Worm (Caenorhabditis elegans) whole organism, young adult: ENCODE results near the gene ztf-8.

ENCODE experiments used
- F33H1.4 ChIP-seq: fragments of 200-800 bp; sonication (Bioruptor generic); IDR thresholded peaks from 2 replicates; pipeline ENCODE4 v1.3.6; 2022; ENCODE audit warnings: missing genetic modification reagents, missing genetic modification characterization, missing compliant biosample characterization
- F52B5.7 ChIP-seq: sonication (generic microtip); optimal IDR thresholded peaks from 2 replicates; lab custom pipeline; 2016; ENCODE audit warnings: mild to moderate bottlenecking, missing genetic modification characterization, missing compliant biosample characterization
- F57C9.4 ChIP-seq: sonication (generic microtip); optimal IDR thresholded peaks from 2 replicates; lab custom pipeline; 2017; ENCODE audit warnings: mild to moderate bottlenecking, missing genetic modification characterization, missing compliant biosample characterization
- K12H6.12 ChIP-seq: fragments of 200-800 bp; sonication (Bioruptor generic); optimal IDR thresholded peaks from 2 replicates; lab custom pipeline; 2018; ENCODE audit warnings: mild to moderate bottlenecking, missing genetic modification characterization, missing compliant biosample characterization
- Y53F4B.3 ChIP-seq: fragments of 200-800 bp; sonication (Bioruptor generic); IDR thresholded peaks from 2 replicates; pipeline ENCODE4 v1.3.6; 2022; ENCODE audit warnings: missing genetic modification reagents, missing genetic modification characterization, missing compliant biosample characterization
- Y79H2A.3 ChIP-seq: fragments of 200-800 bp; sonication (Bioruptor generic); conservative IDR thresholded peaks from 2 replicates; pipeline ENCODE4 v1.3.6; 2022; ENCODE audit warnings: missing genetic modification reagents, missing genetic modification characterization, missing compliant biosample characterization
- ZK185.1 ChIP-seq: sonication (generic microtip); optimal IDR thresholded peaks from 2 replicates; lab custom pipeline; 2016; ENCODE audit warnings: mild to moderate bottlenecking, missing genetic modification characterization, missing compliant biosample characterization; ENCODE audit not compliant: poor library complexity, severe bottlenecking
- akir-1 ChIP-seq: fragments of 200-800 bp; sonication (Bioruptor generic); optimal IDR thresholded peaks from 2 replicates; lab custom pipeline; 2018; ENCODE audit warnings: mild to moderate bottlenecking, missing genetic modification characterization, moderate library complexity, missing compliant biosample characterization
- aptf-3 ChIP-seq: fragments of 200-800 bp; sonication (Bioruptor generic); IDR thresholded peaks from 2 replicates; pipeline ENCODE4 v1.3.6; 2022; ENCODE audit warnings: missing genetic modification characterization, missing compliant biosample characterization
- atf-7 ChIP-seq: sonication (generic microtip); optimal IDR thresholded peaks from 2 replicates; lab custom pipeline; 2017; ENCODE audit warnings: mild to moderate bottlenecking, missing genetic modification characterization, missing compliant biosample characterization
- athp-1 ChIP-seq: sonication (generic microtip); optimal IDR thresholded peaks from 2 replicates; lab custom pipeline; 2017; ENCODE audit warnings: mild to moderate bottlenecking, missing genetic modification characterization, missing compliant biosample characterization
- attf-5 ChIP-seq: fragments of 200-800 bp; sonication (Bioruptor generic); optimal IDR thresholded peaks from 2 replicates; lab custom pipeline; 2018; ENCODE audit warnings: mild to moderate bottlenecking, missing genetic modification characterization, missing compliant biosample characterization
- bed-1 ChIP-seq: fragments of 200-800 bp; sonication (Bioruptor generic); IDR thresholded peaks from 2 replicates; pipeline ENCODE4 v1.3.6; 2022; ENCODE audit warnings: missing genetic modification reagents, missing genetic modification characterization, missing compliant biosample characterization
- cebp-1 ChIP-seq, 2 experiments: fragments of 200-800 bp in 1 of 2; sonication (Bioruptor generic) in 1 of 2; sonication (generic microtip) in 1 of 2; IDR thresholded peaks in 1 of 2; optimal IDR thresholded peaks in 1 of 2; 2 replicates each; pipeline versions ENCODE4 v1.3.6 to Lab custom; 2017 to 2022; ENCODE audit warnings: missing compliant biosample characterization in 2 of 2, missing genetic modification characterization in 2 of 2, mild to moderate bottlenecking in 1 of 2, missing genetic modification reagents in 1 of 2, moderate library complexity in 1 of 2
- ceh-27 ChIP-seq: fragments of 200-800 bp; sonication (Bioruptor generic); optimal IDR thresholded peaks from 2 replicates; lab custom pipeline; 2018; ENCODE audit warnings: mild to moderate bottlenecking, missing genetic modification characterization, moderate library complexity, missing compliant biosample characterization
- chd-7 ChIP-seq: sonication (generic microtip); optimal IDR thresholded peaks from 2 replicates; lab custom pipeline; 2016; ENCODE audit warnings: mild to moderate bottlenecking, missing genetic modification characterization, moderate library complexity, missing compliant biosample characterization
- die-1 ChIP-seq: sonication (generic microtip); optimal IDR thresholded peaks from 2 replicates; lab custom pipeline; 2016; ENCODE audit warnings: missing genotype, mild to moderate bottlenecking, missing genetic modification characterization, missing compliant biosample characterization
- dox-1 ChIP-seq: fragments of 200-800 bp; sonication (Bioruptor generic); IDR thresholded peaks from 2 replicates; pipeline ENCODE4 v1.3.6; 2022; ENCODE audit warnings: missing genetic modification reagents, missing genetic modification characterization, missing compliant biosample characterization
- dpff-1 ChIP-seq: sonication (generic microtip); optimal IDR thresholded peaks from 2 replicates; lab custom pipeline; 2017; ENCODE audit warnings: mild to moderate bottlenecking, missing genetic modification characterization, missing compliant biosample characterization
- ekl-4 ChIP-seq: fragments of 200-800 bp; sonication (Bioruptor generic); IDR thresholded peaks from 2 replicates; pipeline ENCODE4 v1.3.6; 2022; ENCODE audit warnings: missing genetic modification reagents, missing genetic modification characterization, missing compliant biosample characterization
- hlh-12 ChIP-seq: sonication (generic microtip); optimal IDR thresholded peaks from 2 replicates; lab custom pipeline; 2016; ENCODE audit warnings: missing genetic modification characterization, missing compliant biosample characterization
- lag-1 ChIP-seq: fragments of 200-800 bp; sonication (Bioruptor generic); IDR thresholded peaks from 2 replicates; pipeline ENCODE4 v1.3.6; 2022; ENCODE audit warnings: missing genetic modification reagents, missing genetic modification characterization, missing compliant biosample characterization
- lin-40 ChIP-seq: sonication (generic microtip); optimal IDR thresholded peaks from 2 replicates; lab custom pipeline; 2016; ENCODE audit warnings: missing genetic modification characterization, mild to moderate bottlenecking, missing compliant biosample characterization, missing genotype, missing genetic modification reagents
- madf-3 ChIP-seq: fragments of 200-800 bp; sonication (Bioruptor generic); IDR thresholded peaks from 2 replicates; pipeline ENCODE4 v1.3.6; 2022; ENCODE audit warnings: missing genetic modification reagents, missing genetic modification characterization, missing compliant biosample characterization
- madf-6 ChIP-seq: fragments of 200-800 bp; sonication (Bioruptor generic); IDR thresholded peaks from 2 replicates; pipeline ENCODE4 v1.3.6; 2022; ENCODE audit warnings: missing genetic modification reagents, missing genetic modification characterization, missing compliant biosample characterization
- mcd-1 ChIP-seq: fragments of 200-800 bp; sonication (Bioruptor generic); IDR thresholded peaks from 2 replicates; pipeline ENCODE4 v1.3.6; 2022; ENCODE audit warnings: missing genetic modification reagents, missing genetic modification characterization, missing compliant biosample characterization
- nfya-1 ChIP-seq: sonication (generic microtip); optimal IDR thresholded peaks from 2 replicates; lab custom pipeline; 2017; ENCODE audit warnings: antibody characterized with exemption, missing compliant biosample characterization, missing genetic modification characterization, borderline replicate concordance; ENCODE audit not compliant: insufficient read depth
- nfyb-1 ChIP-seq: fragments of 200-800 bp; sonication (Bioruptor generic); IDR thresholded peaks from 2 replicates; pipeline ENCODE4 v1.3.6; 2022; ENCODE audit warnings: missing genetic modification reagents, missing genetic modification characterization, missing compliant biosample characterization
- nhr-27 ChIP-seq: fragments of 200-800 bp; sonication (Bioruptor generic); optimal IDR thresholded peaks from 2 replicates; lab custom pipeline; 2018; ENCODE audit warnings: mild to moderate bottlenecking, missing genetic modification characterization, moderate library complexity, missing compliant biosample characterization
- pbrm-1 ChIP-seq: fragments of 200-800 bp; sonication (Bioruptor generic); IDR thresholded peaks from 2 replicates; pipeline ENCODE4 v1.3.6; 2022; ENCODE audit warnings: missing genetic modification reagents, missing genetic modification characterization, missing compliant biosample characterization
- rcor-1 ChIP-seq: fragments of 200-800 bp; sonication (Bioruptor generic); IDR thresholded peaks from 2 replicates; pipeline ENCODE4 v1.3.6; 2022; ENCODE audit warnings: missing genetic modification reagents, missing genetic modification characterization, missing compliant biosample characterization
- rec-8 ChIP-seq, 2 experiments: sonication (generic microtip); optimal IDR thresholded peaks; 2 replicates each; lab custom pipeline; 2016; ENCODE audit warnings: mild to moderate bottlenecking in 2 of 2, missing genetic modification characterization in 2 of 2, missing genetic modification reagents in 2 of 2, missing genotype in 2 of 2, missing biosample characterization in 1 of 2, missing compliant biosample characterization in 1 of 2, moderate library complexity in 1 of 2
- sea-2 ChIP-seq: fragments of 200-800 bp; sonication (Bioruptor generic); IDR thresholded peaks from 2 replicates; pipeline ENCODE4 v1.3.6; 2022; ENCODE audit warnings: missing genetic modification characterization, missing compliant biosample characterization
- snpc-1.3 ChIP-seq: sonication (generic microtip); optimal IDR thresholded peaks from 2 replicates; lab custom pipeline; 2017; ENCODE audit warnings: missing genetic modification characterization, mild to moderate bottlenecking, missing compliant biosample characterization, antibody characterized with exemption, moderate library complexity, missing genotype, missing genetic modification reagents; ENCODE audit not compliant: insufficient read depth
- snpc-4 ChIP-seq, 5 experiments: fragments of 150-350 bp in 1 of 5; sonication (generic microtip) in 4 of 5; optimal IDR thresholded peaks; 2 replicates each; lab custom pipeline; 2014 to 2018; ENCODE audit warnings: missing genetic modification characterization in 5 of 5, missing biosample characterization in 3 of 5, antibody characterized with exemption in 2 of 5, mild to moderate bottlenecking in 2 of 5, missing compliant biosample characterization in 2 of 5, missing genotype in 2 of 5, moderate library complexity in 2 of 5, missing genetic modification reagents in 1 of 5
- somi-1 ChIP-seq: fragments of 200-800 bp; sonication (Bioruptor generic); optimal IDR thresholded peaks from 2 replicates; lab custom pipeline; 2018; ENCODE audit warnings: mild to moderate bottlenecking, missing genetic modification characterization, missing compliant biosample characterization
- tbp1 ChIP-seq: fragments of 200-800 bp; sonication (Bioruptor generic); optimal IDR thresholded peaks from 2 replicates; lab custom pipeline; 2018; ENCODE audit warnings: mild to moderate bottlenecking, missing genetic modification characterization, missing compliant biosample characterization
- tlf-1 ChIP-seq: fragments of 200-800 bp; sonication (Bioruptor generic); optimal IDR thresholded peaks from 2 replicates; lab custom pipeline; 2018; ENCODE audit warnings: mild to moderate bottlenecking, missing genetic modification characterization, missing compliant biosample characterization
- xnd-1 ChIP-seq: sonication (generic microtip); optimal IDR thresholded peaks from 2 replicates; lab custom pipeline; 2016; ENCODE audit warnings: missing genotype, missing genetic modification reagents, missing genetic modification characterization, missing compliant biosample characterization
- zfh-2 ChIP-seq: fragments of 200-800 bp; sonication (Bioruptor generic); conservative IDR thresholded peaks from 2 replicates; pipeline ENCODE4 v1.3.6; 2022; ENCODE audit warnings: missing genetic modification reagents, missing genetic modification characterization, missing compliant biosample characterization
- zim-3 ChIP-seq: sonication (generic microtip); optimal IDR thresholded peaks from 2 replicates; lab custom pipeline; 2017; ENCODE audit warnings: mild to moderate bottlenecking, missing genetic modification characterization, moderate library complexity, missing compliant biosample characterization
- ztf-18 ChIP-seq: sonication (generic microtip); optimal IDR thresholded peaks from 2 replicates; lab custom pipeline; 2016; ENCODE audit warnings: missing genotype, mild to moderate bottlenecking, missing genetic modification characterization, missing compliant biosample characterization
- ztf-25 ChIP-seq: fragments of 200-800 bp; sonication (Bioruptor generic); IDR thresholded peaks from 2 replicates; pipeline ENCODE4 v1.3.6; 2022; ENCODE audit warnings: missing genetic modification reagents, missing genetic modification characterization, missing compliant biosample characterization
- ztf-26 ChIP-seq: sonication (generic microtip); optimal IDR thresholded peaks from 2 replicates; lab custom pipeline; 2017; ENCODE audit warnings: missing genetic modification characterization, missing compliant biosample characterization
- ztf-6 ChIP-seq: fragments of 200-800 bp; sonication (Bioruptor generic); IDR thresholded peaks from 2 replicates; pipeline ENCODE4 v1.3.6; 2022; ENCODE audit warnings: missing genetic modification reagents, missing genetic modification characterization, missing compliant biosample characterization

Gene ztf-8

DNA sequence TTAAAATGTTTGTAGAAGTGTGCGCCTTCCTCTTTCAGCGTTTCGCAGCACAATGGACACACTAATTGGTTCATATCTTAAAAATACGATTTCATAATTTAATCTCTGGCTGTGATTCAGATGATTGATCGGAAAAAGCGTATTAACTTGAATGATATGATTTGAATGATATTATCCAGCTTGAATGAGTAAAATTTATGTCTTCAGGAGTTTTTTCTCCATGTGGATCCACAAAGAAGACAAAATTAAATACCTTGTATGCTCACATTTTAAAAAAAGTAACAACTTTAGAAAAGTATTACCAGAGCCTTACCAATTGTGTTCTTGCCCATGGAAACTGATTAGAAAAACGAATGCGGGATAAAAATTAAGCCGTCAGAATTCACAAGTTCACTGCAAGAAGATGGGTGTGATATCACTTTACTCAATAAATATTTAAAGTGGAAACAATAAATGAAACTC is at the start of gene ztf-8 (continued):
- TF ChIP-seq ZK185.1 (tag; lab: Kevin White, UChicago) (no peak), tlf-1 (GFP tag; lab: Kevin White, UChicago) (peak; percentile 29), dox-1 (GFP tag; lab: Robert Waterston, UW) (peak; percentile 19; the same call in 1 of the 2 replicates), K12H6.12 (tag; lab: Kevin White, UChicago) (no peak), akir-1 (GFP tag; lab: Kevin White, UChicago) (no peak), zfh-2 (no peak), F57C9.4 (tag; lab: Kevin White, UChicago) (no peak), lin-40 (tag; lab: Kevin White, UChicago) (no peak), zim-3 (tag; lab: Kevin White, UChicago) (peak; percentile 31), hlh-12 (tag; lab: Kevin White, UChicago) (no peak), sea-2 (no peak), cebp-1 (GFP tag; IDR thresholded peaks at IDR 0.05; lab: Robert Waterston, UW) (no peak), cebp-1 (tag; optimal IDR thresholded peaks at IDR 0.05; lab: Kevin White, UChicago) (peak; percentile 38), Y79H2A.3 (GFP tag; lab: Robert Waterston, UW) (no peak), rec-8 (tag; optimal IDR thresholded peaks at IDR 0.05; lab: Kevin White, UChicago) (no peak), F52B5.7 (tag; lab: Kevin White, UChicago) (peak; percentile 10), dpff-1 (tag; lab: Kevin White, UChicago) (peak; percentile 41), ceh-27 (GFP tag; lab: Kevin White, UChicago) (no peak), ztf-25 (GFP tag; lab: Robert Waterston, UW) (no peak), athp-1 (tag; lab: Kevin White, UChicago) (peak; percentile 42), xnd-1 (tag; lab: Kevin White, UChicago) (no peak), attf-5 (no peak), rcor-1 (peak; percentile 38), snpc-4 (GFP tag; optimal IDR thresholded peaks at IDR 0.05; lab: Kevin White, UChicago) (no peak), snpc-4 (tag; optimal IDR thresholded peaks at IDR 0.05; lab: Kevin White, UChicago) (peak in 1 of 4 experiments; percentile 29), ztf-26 (tag; lab: Kevin White, UChicago) (peak; percentile 12), tbp1 (GFP tag; lab: Kevin White, UChicago) (peak; percentile 13), somi-1 (GFP tag; lab: Kevin White, UChicago) (no peak)
- TF ChIP-seq, all 124 proteins: peak for 31

DNA sequence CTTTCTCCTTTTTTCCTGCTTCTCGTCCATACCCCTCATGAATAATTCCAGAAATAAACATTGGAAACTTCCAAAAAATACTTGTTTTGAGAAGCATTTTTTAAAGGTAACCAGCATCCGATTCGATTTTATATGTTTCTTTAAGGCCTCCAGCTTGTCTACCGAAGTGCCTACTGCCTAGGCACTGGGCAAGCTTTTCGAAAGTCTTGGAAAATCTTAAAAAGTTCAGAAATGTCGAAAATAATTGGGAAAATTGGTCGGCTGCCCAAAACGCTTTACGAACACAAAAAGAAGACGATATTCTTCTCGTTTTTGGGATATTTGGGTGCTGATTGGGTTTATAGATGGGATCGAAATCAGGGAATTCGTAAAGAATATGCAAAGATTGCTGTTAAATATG is 48.4 kb upstream of the ztf-8 start, which contains the start of gene F52C9.3:
TSS of gene F52C9.3 (plus strand) at position 225 of the 400 bp plus-strand sequence.
- TF ChIP-seq pbrm-1 (GFP tag; lab: Robert Waterston, UW) = 0 out of 2 replicates have a peak, but pooled peaks have one; percentile 21
- no peak for TF ChIP-seq cebp-1 (GFP tag; IDR thresholded peaks at IDR 0.05; lab: Robert Waterston, UW)
- TF ChIP-seq cebp-1 (tag; optimal IDR thresholded peaks at IDR 0.05; lab: Kevin White, UChicago) = peak; percentile 51
- no peak for TF ChIP-seq ztf-25 (GFP tag; lab: Robert Waterston, UW)
- 0 out of 2 replicates have a peak, but pooled peaks have one; percentile 36 for TF ChIP-seq nfyb-1 (GFP tag; lab: Robert Waterston, UW)
- TF ChIP-seq atf-7 (tag; lab: Kevin White, UChicago) = no peak
- no peak for TF ChIP-seq snpc-1.3 (tag; lab: Kevin White, UChicago)
- no peak for TF ChIP-seq madf-3 (GFP tag; lab: Robert Waterston, UW)
- TF ChIP-seq Y79H2A.3 (GFP tag; lab: Robert Waterston, UW) = no peak
- TF ChIP-seq aptf-3 (GFP tag; lab: Robert Waterston, UW) = no peak
- TF ChIP-seq sea-2 = no peak
- TF ChIP-seq ztf-6 (GFP tag; lab: Robert Waterston, UW) = no peak
- TF ChIP-seq die-1 = no peak
- peak; percentile 29 for TF ChIP-seq chd-7 (tag; lab: Kevin White, UChicago)
- TF ChIP-seq tlf-1 (GFP tag; lab: Kevin White, UChicago) = peak; percentile 41
- TF ChIP-seq nfya-1 = no peak
- TF ChIP-seq bed-1 (GFP tag; lab: Robert Waterston, UW) = no peak
- no peak for TF ChIP-seq ekl-4 (GFP tag; lab: Robert Waterston, UW)
- no peak for TF ChIP-seq lag-1 (GFP tag; lab: Robert Waterston, UW)
- TF ChIP-seq attf-5 = peak; percentile 5
- TF ChIP-seq tbp1 (GFP tag; lab: Kevin White, UChicago) = peak; percentile 23
- 0 out of 2 replicates have a peak, but pooled peaks have one; percentile 29 for TF ChIP-seq madf-6
- TF ChIP-seq Y53F4B.3 (GFP tag; lab: Robert Waterston, UW) = no peak
- TF ChIP-seq mcd-1 = no peak
- no peak for TF ChIP-seq F33H1.4 (GFP tag; lab: Robert Waterston, UW)
- TF ChIP-seq ztf-18 (tag; lab: Kevin White, UChicago) = no peak
- TF ChIP-seq nhr-27 (tag; lab: Kevin White, UChicago) = peak; percentile 12
